Worm (Caenorhabditis elegans) whole organism, young adult: ENCODE results near the gene C28C12.11.

Source experiments
- B0035.1 ChIP-seq: sonication (generic microtip); optimal IDR thresholded peaks from 2 replicates; lab custom pipeline; 2016; ENCODE audit warnings: missing genetic modification characterization, mild to moderate bottlenecking, missing compliant biosample characterization, missing genotype, missing genetic modification reagents
- B0336.3 ChIP-seq: fragments of 200-800 bp; sonication (Bioruptor generic); IDR thresholded peaks from 2 replicates; pipeline ENCODE4 v1.3.6; 2022; ENCODE audit warnings: missing genetic modification characterization, missing compliant biosample characterization
- C17E4.6 ChIP-seq: fragments of 200-800 bp; sonication (Bioruptor generic); IDR thresholded peaks from 2 replicates; pipeline ENCODE4 v1.3.6; 2022; ENCODE audit warnings: missing genetic modification reagents, missing genetic modification characterization, missing compliant biosample characterization
- F22D6.2 ChIP-seq: sonication (generic microtip); optimal IDR thresholded peaks from 2 replicates; lab custom pipeline; 2016; ENCODE audit warnings: mild to moderate bottlenecking, missing genetic modification characterization, missing compliant biosample characterization
- F33H1.4 ChIP-seq: fragments of 200-800 bp; sonication (Bioruptor generic); IDR thresholded peaks from 2 replicates; pipeline ENCODE4 v1.3.6; 2022; ENCODE audit warnings: missing genetic modification reagents, missing genetic modification characterization, missing compliant biosample characterization
- F49E8.2 ChIP-seq: sonication (generic microtip); optimal IDR thresholded peaks from 3 replicates; lab custom pipeline; 2017; ENCODE audit warnings: missing genetic modification characterization, mild to moderate bottlenecking, missing compliant biosample characterization, antibody characterized with exemption, moderate library complexity; ENCODE audit not compliant: insufficient read depth
- F55B11.4 ChIP-seq: sonication (generic microtip); optimal IDR thresholded peaks from 2 replicates; lab custom pipeline; 2016; ENCODE audit warnings: missing compliant biosample characterization, missing genetic modification characterization, borderline replicate concordance; ENCODE audit not compliant: insufficient read depth
- F57C9.4 ChIP-seq: sonication (generic microtip); optimal IDR thresholded peaks from 2 replicates; lab custom pipeline; 2017; ENCODE audit warnings: mild to moderate bottlenecking, missing genetic modification characterization, missing compliant biosample characterization
- Y53F4B.3 ChIP-seq: fragments of 200-800 bp; sonication (Bioruptor generic); IDR thresholded peaks from 2 replicates; pipeline ENCODE4 v1.3.6; 2022; ENCODE audit warnings: missing genetic modification reagents, missing genetic modification characterization, missing compliant biosample characterization
- Y53G8AR.9 ChIP-seq: fragments of 200-800 bp; sonication (Bioruptor generic); conservative IDR thresholded peaks from 2 replicates; pipeline ENCODE4 v1.3.6; 2022; ENCODE audit warnings: missing genetic modification reagents, missing genetic modification characterization, missing compliant biosample characterization
- ZK185.1 ChIP-seq: sonication (generic microtip); optimal IDR thresholded peaks from 2 replicates; lab custom pipeline; 2016; ENCODE audit warnings: mild to moderate bottlenecking, missing genetic modification characterization, missing compliant biosample characterization; ENCODE audit not compliant: poor library complexity, severe bottlenecking
- aptf-3 ChIP-seq: fragments of 200-800 bp; sonication (Bioruptor generic); IDR thresholded peaks from 2 replicates; pipeline ENCODE4 v1.3.6; 2022; ENCODE audit warnings: missing genetic modification characterization, missing compliant biosample characterization
- atf-7 ChIP-seq: sonication (generic microtip); optimal IDR thresholded peaks from 2 replicates; lab custom pipeline; 2017; ENCODE audit warnings: mild to moderate bottlenecking, missing genetic modification characterization, missing compliant biosample characterization
- attf-3 ChIP-seq: fragments of 200-800 bp; sonication (Bioruptor generic); conservative IDR thresholded peaks from 2 replicates; pipeline ENCODE4 v1.3.6; 2022; ENCODE audit warnings: missing genetic modification reagents, missing genetic modification characterization, missing compliant biosample characterization
- bed-1 ChIP-seq: fragments of 200-800 bp; sonication (Bioruptor generic); IDR thresholded peaks from 2 replicates; pipeline ENCODE4 v1.3.6; 2022; ENCODE audit warnings: missing genetic modification reagents, missing genetic modification characterization, missing compliant biosample characterization
- bed-2 ChIP-seq: fragments of 200-800 bp; sonication (Bioruptor generic); IDR thresholded peaks from 2 replicates; pipeline ENCODE4 v1.3.6; 2022; ENCODE audit warnings: missing genetic modification reagents, missing genetic modification characterization, missing compliant biosample characterization
- cebp-1 ChIP-seq, 2 experiments: fragments of 200-800 bp in 1 of 2; sonication (Bioruptor generic) in 1 of 2; sonication (generic microtip) in 1 of 2; IDR thresholded peaks in 1 of 2; optimal IDR thresholded peaks in 1 of 2; 2 replicates each; pipeline versions ENCODE4 v1.3.6 to Lab custom; 2017 to 2022; ENCODE audit warnings: missing compliant biosample characterization in 2 of 2, missing genetic modification characterization in 2 of 2, mild to moderate bottlenecking in 1 of 2, missing genetic modification reagents in 1 of 2, moderate library complexity in 1 of 2
- ceh-40 ChIP-seq: fragments of 200-800 bp; sonication (Bioruptor generic); IDR thresholded peaks from 2 replicates; pipeline ENCODE4 v1.3.6; 2022; ENCODE audit warnings: missing genetic modification characterization, missing compliant biosample characterization
- ceh-58 ChIP-seq: fragments of 200-800 bp; sonication (Bioruptor generic); IDR thresholded peaks from 2 replicates; pipeline ENCODE4 v1.3.6; 2022; ENCODE audit warnings: missing genetic modification characterization, missing compliant biosample characterization
- ceh-91 ChIP-seq: fragments of 200-800 bp; sonication (Bioruptor generic); IDR thresholded peaks from 2 replicates; pipeline ENCODE4 v1.3.6; 2022; ENCODE audit warnings: missing genetic modification reagents, missing genetic modification characterization, missing compliant biosample characterization
- dpl-1 ChIP-seq: fragments of 150-350 bp; optimal IDR thresholded peaks from 2 replicates; lab custom pipeline; 2014; ENCODE audit warnings: missing biosample characterization, missing genetic modification reagents, missing genetic modification characterization
- efl-1 ChIP-seq: fragments of 150-350 bp; optimal IDR thresholded peaks from 2 replicates; lab custom pipeline; 2014; ENCODE audit warnings: missing biosample characterization, missing genetic modification reagents, missing genetic modification characterization
- him-1 ChIP-seq: sonication (generic microtip); optimal IDR thresholded peaks from 2 replicates; lab custom pipeline; 2016; ENCODE audit warnings: missing genotype, missing genetic modification reagents, missing genetic modification characterization, missing compliant biosample characterization
- hlh-26 ChIP-seq: fragments of 200-800 bp; sonication (Bioruptor generic); conservative IDR thresholded peaks from 2 replicates; pipeline ENCODE4 v1.3.6; 2022; ENCODE audit warnings: missing genetic modification reagents, missing genetic modification characterization, missing compliant biosample characterization
- hmg-20 ChIP-seq: fragments of 200-800 bp; sonication (Bioruptor generic); IDR thresholded peaks from 2 replicates; pipeline ENCODE4 v1.3.6; 2022; ENCODE audit warnings: missing genetic modification reagents, missing genetic modification characterization, missing compliant biosample characterization
- hrde-1 ChIP-seq: sonication (generic microtip); optimal IDR thresholded peaks from 2 replicates; lab custom pipeline; 2016; ENCODE audit warnings: missing genetic modification characterization, mild to moderate bottlenecking, missing compliant biosample characterization, moderate library complexity, missing genotype, missing genetic modification reagents, borderline replicate concordance
- hsf-1 ChIP-seq: fragments of 200-800 bp; sonication (Bioruptor generic); IDR thresholded peaks from 2 replicates; pipeline ENCODE4 v1.3.6; 2022; ENCODE audit warnings: missing genetic modification reagents, missing genetic modification characterization, missing compliant biosample characterization
- lag-1 ChIP-seq: fragments of 200-800 bp; sonication (Bioruptor generic); IDR thresholded peaks from 2 replicates; pipeline ENCODE4 v1.3.6; 2022; ENCODE audit warnings: missing genetic modification reagents, missing genetic modification characterization, missing compliant biosample characterization
- lin-26 ChIP-seq: fragments of 200-800 bp; sonication (Bioruptor generic); IDR thresholded peaks from 2 replicates; pipeline ENCODE4 v1.3.6; 2022; ENCODE audit warnings: missing genetic modification reagents, missing genetic modification characterization, missing compliant biosample characterization
- lin-40 ChIP-seq: sonication (generic microtip); optimal IDR thresholded peaks from 2 replicates; lab custom pipeline; 2016; ENCODE audit warnings: missing genetic modification characterization, mild to moderate bottlenecking, missing compliant biosample characterization, missing genotype, missing genetic modification reagents
- lir-1 ChIP-seq: fragments of 200-800 bp; sonication (Bioruptor generic); conservative IDR thresholded peaks from 2 replicates; pipeline ENCODE4 v1.3.6; 2022; ENCODE audit warnings: missing genetic modification reagents, missing genetic modification characterization, missing compliant biosample characterization
- madf-6 ChIP-seq: fragments of 200-800 bp; sonication (Bioruptor generic); IDR thresholded peaks from 2 replicates; pipeline ENCODE4 v1.3.6; 2022; ENCODE audit warnings: missing genetic modification reagents, missing genetic modification characterization, missing compliant biosample characterization
- madf-8 ChIP-seq: fragments of 200-800 bp; sonication (Bioruptor generic); conservative IDR thresholded peaks from 2 replicates; pipeline ENCODE4 v1.3.6; 2022; ENCODE audit warnings: missing genetic modification reagents, missing genetic modification characterization, missing compliant biosample characterization
- mxl-1 ChIP-seq: sonication (generic microtip); optimal IDR thresholded peaks from 2 replicates; lab custom pipeline; 2016; ENCODE audit warnings: missing genetic modification characterization, missing compliant biosample characterization
- nfya-1 ChIP-seq: sonication (generic microtip); optimal IDR thresholded peaks from 2 replicates; lab custom pipeline; 2017; ENCODE audit warnings: antibody characterized with exemption, missing compliant biosample characterization, missing genetic modification characterization, borderline replicate concordance; ENCODE audit not compliant: insufficient read depth
- nfya-2 ChIP-seq: fragments of 200-800 bp; sonication (Bioruptor generic); IDR thresholded peaks from 2 replicates; pipeline ENCODE4 v1.3.6; 2022; ENCODE audit warnings: missing genetic modification reagents, missing genetic modification characterization, missing compliant biosample characterization
- nhr-179 ChIP-seq: sonication (generic microtip); optimal IDR thresholded peaks from 2 replicates; lab custom pipeline; 2016; ENCODE audit warnings: mild to moderate bottlenecking, missing genetic modification characterization, missing compliant biosample characterization
- nhr-27 ChIP-seq: fragments of 200-800 bp; sonication (Bioruptor generic); optimal IDR thresholded peaks from 2 replicates; lab custom pipeline; 2018; ENCODE audit warnings: mild to moderate bottlenecking, missing genetic modification characterization, moderate library complexity, missing compliant biosample characterization
- pha-4 ChIP-seq: fragments of 150-350 bp; sonication (generic microtip); optimal IDR thresholded peaks from 2 replicates; lab custom pipeline; 2014; ENCODE audit warnings: missing biosample characterization, missing genetic modification reagents, missing genetic modification characterization
- rec-8 ChIP-seq, 2 experiments: sonication (generic microtip); optimal IDR thresholded peaks; 2 replicates each; lab custom pipeline; 2016; ENCODE audit warnings: mild to moderate bottlenecking in 2 of 2, missing genetic modification characterization in 2 of 2, missing genetic modification reagents in 2 of 2, missing genotype in 2 of 2, missing biosample characterization in 1 of 2, missing compliant biosample characterization in 1 of 2, moderate library complexity in 1 of 2
- sea-2 ChIP-seq: fragments of 200-800 bp; sonication (Bioruptor generic); IDR thresholded peaks from 2 replicates; pipeline ENCODE4 v1.3.6; 2022; ENCODE audit warnings: missing genetic modification characterization, missing compliant biosample characterization
- snpc-1.3 ChIP-seq: sonication (generic microtip); optimal IDR thresholded peaks from 2 replicates; lab custom pipeline; 2017; ENCODE audit warnings: missing genetic modification characterization, mild to moderate bottlenecking, missing compliant biosample characterization, antibody characterized with exemption, moderate library complexity, missing genotype, missing genetic modification reagents; ENCODE audit not compliant: insufficient read depth
- tbp1 ChIP-seq: fragments of 200-800 bp; sonication (Bioruptor generic); optimal IDR thresholded peaks from 2 replicates; lab custom pipeline; 2018; ENCODE audit warnings: mild to moderate bottlenecking, missing genetic modification characterization, missing compliant biosample characterization
- tlf-1 ChIP-seq: fragments of 200-800 bp; sonication (Bioruptor generic); optimal IDR thresholded peaks from 2 replicates; lab custom pipeline; 2018; ENCODE audit warnings: mild to moderate bottlenecking, missing genetic modification characterization, missing compliant biosample characterization
- unc-62 ChIP-seq: fragments of 150-350 bp; optimal IDR thresholded peaks from 2 replicates; lab custom pipeline; 2014; ENCODE audit warnings: missing biosample characterization, missing genetic modification reagents, missing genetic modification characterization
- ztf-25 ChIP-seq: fragments of 200-800 bp; sonication (Bioruptor generic); IDR thresholded peaks from 2 replicates; pipeline ENCODE4 v1.3.6; 2022; ENCODE audit warnings: missing genetic modification reagents, missing genetic modification characterization, missing compliant biosample characterization
- ztf-3 ChIP-seq: fragments of 200-800 bp; sonication (Bioruptor generic); optimal IDR thresholded peaks from 2 replicates; lab custom pipeline; 2018; ENCODE audit warnings: mild to moderate bottlenecking, missing genetic modification characterization, missing compliant biosample characterization

Gene C28C12.11

DNA sequence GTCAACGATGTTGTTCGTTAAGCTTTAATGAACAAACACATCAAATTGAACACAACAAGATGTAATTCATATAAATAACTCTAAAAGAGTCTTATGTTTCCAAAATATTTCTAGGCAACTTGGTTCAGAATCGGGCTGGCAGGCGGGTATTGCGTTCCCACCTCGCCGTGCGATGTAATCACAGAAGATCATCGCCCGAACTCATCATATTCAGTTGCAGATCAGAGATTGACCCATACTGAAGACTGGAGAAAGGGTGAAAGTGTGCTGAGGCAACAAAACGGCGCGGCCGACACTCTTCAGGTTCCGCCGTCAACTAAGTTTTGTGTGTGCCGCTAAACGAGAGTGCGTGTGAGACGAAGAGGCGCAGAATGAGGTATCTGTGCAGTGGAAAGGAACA, 45.4 kb upstream of the C28C12.11 start (continued):
- TF ChIP-seq ceh-40 (GFP tag; lab: Robert Waterston, UW) = no peak
- TF ChIP-seq F49E8.2 = peak; percentile 92
- TF ChIP-seq B0336.3 = peak; percentile 98
- TF ChIP-seq ceh-91 (GFP tag; lab: Robert Waterston, UW) = peak; percentile 69
- TF ChIP-seq aptf-3 = no peak
- peak; percentile 83 for TF ChIP-seq tbp1 (GFP tag; lab: Kevin White, UChicago)
- peak; percentile 87 for TF ChIP-seq Y53G8AR.9 (GFP tag; lab: Robert Waterston, UW)
- TF ChIP-seq lin-26 (GFP tag; lab: Robert Waterston, UW) = no peak
- TF ChIP-seq nfya-1 (tag; lab: Kevin White, UChicago) = no peak
- TF ChIP-seq madf-6 = peak; percentile 91
- TF ChIP-seq Y53F4B.3 (GFP tag; lab: Robert Waterston, UW) = peak; percentile 51; the same call in 1 of the 2 replicates
- peak; percentile 47 for TF ChIP-seq atf-7
- TF ChIP-seq hmg-20 = peak; percentile 54; the same call in 1 of the 2 replicates
- TF ChIP-seq ztf-3 (GFP tag; lab: Kevin White, UChicago) = peak; percentile 38
- no peak for TF ChIP-seq cebp-1 (GFP tag; IDR thresholded peaks at IDR 0.05; lab: Robert Waterston, UW)
- TF ChIP-seq cebp-1 (tag; optimal IDR thresholded peaks at IDR 0.05; lab: Kevin White, UChicago) = no peak
- TF ChIP-seq snpc-1.3 (tag; lab: Kevin White, UChicago) = peak; percentile 95
- TF ChIP-seq bed-2 (GFP tag; lab: Robert Waterston, UW) = no peak
- peak; percentile 34 for TF ChIP-seq B0035.1 (tag; lab: Kevin White, UChicago)
- TF ChIP-seq sea-2 (GFP tag; lab: Robert Waterston, UW) = no peak
- peak; percentile 95 for TF ChIP-seq C17E4.6
- no peak for TF ChIP-seq F55B11.4 (tag; lab: Kevin White, UChicago)
- peak; percentile 53; the same call in 1 of the 2 replicates for TF ChIP-seq lir-1 (GFP tag; lab: Robert Waterston, UW)
- no peak for TF ChIP-seq dpl-1
- TF ChIP-seq nhr-179 (tag; lab: Kevin White, UChicago) = no peak
- TF ChIP-seq lag-1 (GFP tag; lab: Robert Waterston, UW) = no peak
- no peak for TF ChIP-seq nhr-27 (tag; lab: Kevin White, UChicago)
- TF ChIP-seq hsf-1 (GFP tag; lab: Robert Waterston, UW) = peak; percentile 87
- peak; percentile 84 for TF ChIP-seq tlf-1
- TF ChIP-seq unc-62 (GFP tag; lab: Kevin White, UChicago) = no peak
- peak; percentile 56 for TF ChIP-seq hrde-1 (tag; lab: Kevin White, UChicago)
- peak; percentile 65 for TF ChIP-seq attf-3 (GFP tag; lab: Robert Waterston, UW)
- no peak for TF ChIP-seq bed-1 (GFP tag; lab: Robert Waterston, UW)
- TF ChIP-seq nfya-2 (GFP tag; lab: Robert Waterston, UW) = no peak
- peak; percentile 85 for TF ChIP-seq ZK185.1 (tag; lab: Kevin White, UChicago)
- peak; percentile 94 for TF ChIP-seq him-1 (tag; lab: Kevin White, UChicago)
- TF ChIP-seq mxl-1 (tag; lab: Kevin White, UChicago) = no peak
- TF ChIP-seq hlh-26 = no peak
- TF ChIP-seq F33H1.4 (GFP tag; lab: Robert Waterston, UW) = peak; percentile 81
- peak; percentile 46 for TF ChIP-seq efl-1
- peak in 1 of 2 experiments; percentile 20 for TF ChIP-seq rec-8 (tag; optimal IDR thresholded peaks at IDR 0.05; lab: Kevin White, UChicago)
- no peak for TF ChIP-seq ceh-58
- no peak for TF ChIP-seq F57C9.4 (tag; lab: Kevin White, UChicago)
- peak; percentile 60 for TF ChIP-seq madf-8 (GFP tag; lab: Robert Waterston, UW)
- TF ChIP-seq pha-4 (tag; lab: Kevin White, UChicago) = no peak
- TF ChIP-seq F22D6.2 (tag; lab: Kevin White, UChicago) = peak; percentile 34
- TF ChIP-seq ztf-25 (GFP tag; lab: Robert Waterston, UW) = peak; percentile 60; the same call in 1 of the 2 replicates
- TF ChIP-seq lin-40 (tag; lab: Kevin White, UChicago) = peak; percentile 85
